Fruit fly (Drosophila melanogaster): ENCODE measurements around the gene Rh7.

Rh7 gene

DNA sequence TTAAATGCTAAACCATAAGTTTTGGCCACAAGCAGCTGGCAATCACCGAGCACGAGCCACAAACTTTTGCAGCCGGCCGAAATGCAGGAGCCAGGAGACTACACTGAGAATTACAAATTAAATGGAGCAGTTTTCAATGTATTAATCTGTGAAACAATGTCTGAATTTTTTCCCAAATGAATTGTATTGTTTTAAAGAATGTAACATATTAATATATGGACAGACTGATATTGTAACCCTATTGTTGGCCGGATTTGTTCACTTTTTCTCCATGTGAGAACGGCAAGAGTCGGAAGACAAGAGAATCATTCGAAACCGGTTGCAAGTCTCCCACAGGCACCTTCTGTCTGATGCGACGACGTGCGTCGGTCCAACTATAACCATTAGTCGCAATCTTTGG is 60.2 kb downstream of the Rh7 start:
- TF ChIP-seq Eip93F (GFP tag; optimal IDR thresholded peaks at IDR 0.05) (peak; percentile 90), CG7368 (GFP tag; optimal IDR thresholded peaks at IDR 0.05) (peak; percentile 81), Ets96B (tag; optimal IDR thresholded peaks at IDR 0.05) (peak; percentile 87), cyc (GFP tag; optimal IDR thresholded peaks at IDR 0.05) (peak; percentile 93), esn (GFP tag; optimal IDR thresholded peaks at IDR 0.05) (peak; percentile 96), CG6854 (GFP tag; optimal IDR thresholded peaks at IDR 0.05) (peak; percentile 88), Sox102F (GFP tag; optimal IDR thresholded peaks at IDR 0.05) (peak; percentile 96), dsx (GFP tag; optimal IDR thresholded peaks at IDR 0.05; ENCODE audit: poor library complexity, severe bottlenecking) (peak; percentile 91), topi (GFP tag; optimal IDR thresholded peaks at IDR 0.05) (peak; percentile 94), spab (GFP tag; optimal IDR thresholded peaks at IDR 0.05) (peak; percentile 82), Hr4 (GFP tag; optimal IDR thresholded peaks at IDR 0.05) (peak; percentile 50), salr (GFP tag; optimal IDR thresholded peaks at IDR 0.05) (peak; percentile 74 to 79), CG32006 (GFP tag; optimal IDR thresholded peaks at IDR 0.05) (peak; percentile 72), CG16779 (tag; optimal IDR thresholded peaks at IDR 0.05) (peak; percentile 72), Ets21C (GFP tag; optimal IDR thresholded peaks at IDR 0.05) (peak; percentile 85), Sox15 (GFP tag; optimal IDR thresholded peaks at IDR 0.05) (peak; percentile 69), CG6808 (GFP tag; optimal IDR thresholded peaks at IDR 0.05) (peak; percentile 81), achi (GFP tag; optimal IDR thresholded peaks at IDR 0.05) (peak; percentile 89), CG11762 (GFP tag; optimal IDR thresholded peaks at IDR 0.05; ENCODE audit: insufficient read depth) (peak; percentile 77), pdm3 (GFP tag; optimal IDR thresholded peaks at IDR 0.05) (peak; percentile 86), dac (GFP tag; optimal IDR thresholded peaks at IDR 0.05) (peak; percentile 48), Smox (GFP tag; optimal IDR thresholded peaks at IDR 0.05) (peak; percentile 92), CG34406 (GFP tag; optimal IDR thresholded peaks at IDR 0.05) (peak; percentile 85), OdsH (GFP tag; optimal IDR thresholded peaks at IDR 0.05) (peak; percentile 85), Hr39 (GFP tag; optimal IDR thresholded peaks at IDR 0.05) (peak; percentile 92), Gug (GFP tag; IDR thresholded peaks at IDR 0.05) (peak; percentile 67), CG6792 (GFP tag; optimal IDR thresholded peaks at IDR 0.05) (peak; percentile 91), Eip78C (GFP tag) (peak; percentile 98), lz (GFP tag; optimal IDR thresholded peaks at IDR 0.05) (peak; percentile 91), CG8119 (GFP tag; IDR thresholded peaks at IDR 0.05) (peak; percentile 79; the same call in 2 of the 3 replicates), CG9139 (GFP tag; optimal IDR thresholded peaks at IDR 0.05) (peak; percentile 80), fd59A (GFP tag; optimal IDR thresholded peaks at IDR 0.05) (peak; percentile 79), Lpt (GFP tag; optimal IDR thresholded peaks at IDR 0.05) (peak; percentile 76), CG10669 (GFP tag; optimal IDR thresholded peaks at IDR 0.05) (peak; percentile 86), Sox14 (GFP tag; optimal IDR thresholded peaks at IDR 0.05) (peak; percentile 93), CG6163 (GFP tag; IDR thresholded peaks at IDR 0.05) (peak; percentile 93), svp (GFP tag) (peak; percentile 97), CG8319 (GFP tag; optimal IDR thresholded peaks at IDR 0.05) (peak; percentile 72), fkh (GFP tag; optimal IDR thresholded peaks at IDR 0.05) (no peak), CG3032 (tag; optimal IDR thresholded peaks at IDR 0.05) (peak; percentile 89), fd85E (GFP tag; optimal IDR thresholded peaks at IDR 0.05) (peak; percentile 61), Hr38 (GFP tag; optimal IDR thresholded peaks at IDR 0.05) (no peak), vri (GFP tag; optimal IDR thresholded peaks at IDR 0.05) (peak; percentile 89), CG10631 (GFP tag; optimal IDR thresholded peaks at IDR 0.05) (peak; percentile 92), CG8632 (GFP tag; optimal IDR thresholded peaks at IDR 0.05) (peak; percentile 81), Met (GFP tag; optimal IDR thresholded peaks at IDR 0.05) (peak; percentile 95), acj6 (GFP tag; optimal IDR thresholded peaks at IDR 0.05) (peak; percentile 87), CG6276 (GFP tag; optimal IDR thresholded peaks at IDR 0.05) (no peak), net (GFP tag; optimal IDR thresholded peaks at IDR 0.05) (peak; percentile 81), CG31627 (GFP tag; optimal IDR thresholded peaks at IDR 0.05) (peak; percentile 93), CG3919 (GFP tag; optimal IDR thresholded peaks at IDR 0.05) (peak; percentile 92), CG11902 (GFP tag; optimal IDR thresholded peaks at IDR 0.05) (peak; percentile 81)
